Fruit fly (Drosophila melanogaster): ENCODE results near the gene cass.

The cass gene

DNA sequence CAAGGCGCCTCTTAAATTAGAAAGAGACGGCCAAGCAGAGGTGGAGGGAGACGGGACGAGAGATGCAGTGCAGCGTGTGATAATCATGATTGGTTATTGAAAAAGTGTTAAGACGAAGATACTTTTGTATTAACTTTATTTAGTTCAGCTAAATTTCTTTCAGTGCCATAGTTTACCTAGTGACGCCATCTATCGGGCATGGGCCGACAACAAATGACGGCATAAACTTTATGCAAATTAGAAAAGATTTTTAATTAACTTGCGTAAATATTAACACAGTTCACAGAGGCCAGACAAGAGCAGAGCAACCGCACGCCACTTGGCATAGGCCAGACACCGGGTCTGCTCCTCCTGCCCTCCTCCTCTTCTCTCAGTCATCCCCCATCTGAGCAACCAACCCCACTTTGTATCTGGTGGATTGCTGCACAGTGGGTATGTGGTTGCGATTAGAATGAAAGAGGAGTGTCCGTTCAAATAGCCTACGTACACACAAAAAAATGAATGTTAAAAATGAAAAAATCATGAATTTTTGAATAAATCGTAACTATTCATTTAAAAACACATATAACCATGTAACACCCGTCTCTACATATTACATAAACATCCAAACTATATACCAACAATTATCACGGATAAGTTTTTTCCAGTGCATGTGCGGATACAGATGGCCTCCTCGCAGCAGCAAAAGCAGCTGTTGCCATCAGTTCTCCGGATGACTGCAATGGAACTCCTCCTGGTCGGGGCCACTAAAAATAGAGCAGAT is 11.6 kb downstream of the cass start:
- no peak for TF ChIP-seq dsf (GFP tag; optimal IDR thresholded peaks at IDR 0.05; ENCODE audit: borderline replicate concordance)
- no peak for TF ChIP-seq Sp1 (GFP tag; optimal IDR thresholded peaks at IDR 0.05)
- TF ChIP-seq OdsH (GFP tag; optimal IDR thresholded peaks at IDR 0.05): peak; percentile 47
- TF ChIP-seq GATAd (GFP tag; optimal IDR thresholded peaks at IDR 0.05): no peak
- TF ChIP-seq Jra (GFP tag; optimal IDR thresholded peaks at IDR 0.05): no peak
- peak; percentile 3 for TF ChIP-seq br (GFP tag; optimal IDR thresholded peaks at IDR 0.05)
- no peak for TF ChIP-seq Dif (GFP tag; optimal IDR thresholded peaks at IDR 0.05; ENCODE audit: partially characterized antibody)
- TF ChIP-seq N (GFP tag; optimal IDR thresholded peaks at IDR 0.05): no peak
- TF ChIP-seq pan (optimal IDR thresholded peaks at IDR 0.05): no peak
- no peak for TF ChIP-seq sage (GFP tag; optimal IDR thresholded peaks at IDR 0.05)
- no peak for TF ChIP-seq jim (GFP tag; optimal IDR thresholded peaks at IDR 0.05)
- peak; percentile 54 for TF ChIP-seq fru (GFP tag; optimal IDR thresholded peaks at IDR 0.05)
- no peak for TF ChIP-seq dmrt93B (GFP tag; optimal IDR thresholded peaks at IDR 0.05)
- TF ChIP-seq Hr78 (GFP tag; optimal IDR thresholded peaks at IDR 0.05): no peak
- no peak for TF ChIP-seq CrebA (GFP tag; optimal IDR thresholded peaks at IDR 0.05; ENCODE audit: borderline replicate concordance)
- no peak for TF ChIP-seq Hr83 (GFP tag; optimal IDR thresholded peaks at IDR 0.05; ENCODE audit: poor library complexity, severe bottlenecking)
- TF ChIP-seq lola (GFP tag; optimal IDR thresholded peaks at IDR 0.05): no peak
- peak in 1 of 2 experiments; percentile 53 for TF ChIP-seq foxo (GFP tag; optimal IDR thresholded peaks at IDR 0.05)
- TF ChIP-seq Abd-B (GFP tag; optimal IDR thresholded peaks at IDR 0.05): no peak
- peak; percentile 29 for TF ChIP-seq HLH106 (tag; optimal IDR thresholded peaks at IDR 0.05)
- peak; percentile 11 for TF ChIP-seq woc (GFP tag; optimal IDR thresholded peaks at IDR 0.05)
- peak; percentile 19 for TF ChIP-seq psq (GFP tag; optimal IDR thresholded peaks at IDR 0.05)
- no peak for TF ChIP-seq CG9705 (GFP tag; optimal IDR thresholded peaks at IDR 0.05)
- peak; percentile 39 for TF ChIP-seq Hnf4 (GFP tag; optimal IDR thresholded peaks at IDR 0.05)
- no peak for TF ChIP-seq tai (GFP tag; optimal IDR thresholded peaks at IDR 0.05)
- TF ChIP-seq Dfd (GFP tag; optimal IDR thresholded peaks at IDR 0.05): no peak
- TF ChIP-seq usp (GFP tag; optimal IDR thresholded peaks at IDR 0.05): no peak
- no peak for TF ChIP-seq CG32264 (GFP tag; optimal IDR thresholded peaks at IDR 0.05)
- TF ChIP-seq sv (GFP tag; optimal IDR thresholded peaks at IDR 0.05): peak; percentile 66
- TF ChIP-seq Mio (GFP tag; optimal IDR thresholded peaks at IDR 0.05): no peak
- TF ChIP-seq ey (GFP tag; optimal IDR thresholded peaks at IDR 0.05): peak; percentile 57
- TF ChIP-seq rgr (GFP tag; optimal IDR thresholded peaks at IDR 0.05): peak; percentile 53
- peak; percentile 46 for TF ChIP-seq h (GFP tag; optimal IDR thresholded peaks at IDR 0.05)
- TF ChIP-seq Vsx2 (GFP tag; optimal IDR thresholded peaks at IDR 0.05; ENCODE audit: partially characterized antibody): no peak
- TF ChIP-seq Myc (optimal IDR thresholded peaks at IDR 0.05): no peak
- TF ChIP-seq brk (GFP tag; optimal IDR thresholded peaks at IDR 0.05): no peak
- TF ChIP-seq Rel (GFP tag; optimal IDR thresholded peaks at IDR 0.05): no peak
- TF ChIP-seq Rel (tag; optimal IDR thresholded peaks at IDR 0.05): no peak
- TF ChIP-seq dl (GFP tag; optimal IDR thresholded peaks at IDR 0.05; ENCODE audit: insufficient read depth in 1 of 2, partially characterized antibody in 2 of 2): no peak

- TF ChIP-seq woc (GFP tag; optimal IDR thresholded peaks at IDR 0.05): no peak
- TF ChIP-seq sage (GFP tag; optimal IDR thresholded peaks at IDR 0.05): no peak
- TF ChIP-seq fru (GFP tag; optimal IDR thresholded peaks at IDR 0.05): no peak
- TF ChIP-seq psq (GFP tag; optimal IDR thresholded peaks at IDR 0.05): no peak
- no peak for TF ChIP-seq lola (GFP tag; optimal IDR thresholded peaks at IDR 0.05)
- no peak for TF ChIP-seq usp (GFP tag; optimal IDR thresholded peaks at IDR 0.05)
- no peak for TF ChIP-seq dmrt93B (GFP tag; optimal IDR thresholded peaks at IDR 0.05)
- TF ChIP-seq HLH106 (tag; optimal IDR thresholded peaks at IDR 0.05): no peak
- no peak for TF ChIP-seq dsf (GFP tag; optimal IDR thresholded peaks at IDR 0.05; ENCODE audit: borderline replicate concordance)
- TF ChIP-seq Dfd (GFP tag; optimal IDR thresholded peaks at IDR 0.05): no peak
- TF ChIP-seq ey (GFP tag; optimal IDR thresholded peaks at IDR 0.05): no peak
- TF ChIP-seq CG9705 (GFP tag; optimal IDR thresholded peaks at IDR 0.05): no peak
- no peak for TF ChIP-seq h (GFP tag; optimal IDR thresholded peaks at IDR 0.05)
- no peak for TF ChIP-seq CG32264 (GFP tag; optimal IDR thresholded peaks at IDR 0.05)
These were observed 19.7 kb downstream of the cass start, which contains the start of gene CG18563 for dm6 chr2L:17457944-17458343. TSS of gene CG18563 (minus strand) at chr2L:17458044.
